Worm (Caenorhabditis elegans) whole organism, young adult: ENCODE data around the gene ceh-1.

Experiments used
- akir-1 ChIP-seq: fragments of 200-800 bp; sonication (Bioruptor generic); optimal IDR thresholded peaks from 2 replicates; lab custom pipeline; 2018; ENCODE audit warnings: mild to moderate bottlenecking, missing genetic modification characterization, moderate library complexity, missing compliant biosample characterization
- ama-1 ChIP-seq, 3 experiments: fragments of 150-350 bp in 1 of 3; sonication (generic microtip) in 2 of 3; optimal IDR thresholded peaks; 2 replicates each; lab custom pipeline; 2014 to 2018; ENCODE audit warnings: missing biosample characterization in 2 of 3, missing genetic modification characterization in 2 of 3, missing genetic modification reagents in 2 of 3
- ceh-79 ChIP-seq: sonication (generic microtip); optimal IDR thresholded peaks from 2 replicates; lab custom pipeline; 2017; ENCODE audit warnings: mild to moderate bottlenecking, missing genetic modification characterization, missing compliant biosample characterization
- lin-35 ChIP-seq, 3 experiments: fragments of 150-350 bp in 2 of 3; sonication (generic microtip) in 1 of 3; optimal IDR thresholded peaks; 2 replicates each; lab custom pipeline; 2014 to 2018; ENCODE audit warnings: missing biosample characterization in 3 of 3, missing genetic modification characterization in 3 of 3, missing genetic modification reagents in 3 of 3

ce11 chrX:4700083-4700482 lies 46.1 kb upstream of the ceh-1 start:
- TF ChIP-seq ama-1 (optimal IDR thresholded peaks at IDR 0.05; lab: Kevin White, UChicago) (no peak), ama-1 (GFP tag; optimal IDR thresholded peaks at IDR 0.05; lab: Kevin White, UChicago) (no peak), lin-35 (GFP tag; optimal IDR thresholded peaks at IDR 0.05; lab: Kevin White, UChicago) (no peak), akir-1 (no peak), ceh-79 (no peak)
